Fruit fly (Drosophila melanogaster): ENCODE results near the gene Coq3.

Coq3 gene

dm6 chr2L:21108759-21109282 lies 49.6 kb downstream of the Coq3 start (continued):
- TF ChIP-seq D (optimal IDR thresholded peaks at IDR 0.05): no peak
- TF ChIP-seq D (GFP tag; optimal IDR thresholded peaks at IDR 0.05): peak; percentile 60
- no peak for TF ChIP-seq Doc3 (GFP tag; IDR thresholded peaks at IDR 0.05; ENCODE audit: partially characterized antibody)
- no peak for TF ChIP-seq gfzf (GFP tag; optimal IDR thresholded peaks at IDR 0.05)
- peak; percentile 55 for TF ChIP-seq CG15696 (tag; optimal IDR thresholded peaks at IDR 0.05)
- TF ChIP-seq fd3F (GFP tag; optimal IDR thresholded peaks at IDR 0.05): peak; percentile 36
- no peak for TF ChIP-seq CG4328 (GFP tag; optimal IDR thresholded peaks at IDR 0.05)
- TF ChIP-seq NfI (GFP tag; optimal IDR thresholded peaks at IDR 0.05): peak; percentile 65
- TF ChIP-seq CG17186 (GFP tag; optimal IDR thresholded peaks at IDR 0.05): no peak
- TF ChIP-seq z (GFP tag; IDR thresholded peaks at IDR 0.05): no peak
- no peak for TF ChIP-seq CG4617 (GFP tag; optimal IDR thresholded peaks at IDR 0.05; ENCODE audit: borderline replicate concordance)
- TF ChIP-seq Oli (tag; optimal IDR thresholded peaks at IDR 0.05): peak; percentile 72
- peak; percentile 57 for TF ChIP-seq CG17385 (GFP tag; optimal IDR thresholded peaks at IDR 0.05)
- TF ChIP-seq Fer2 (tag; optimal IDR thresholded peaks at IDR 0.05): no peak
- TF ChIP-seq shn (GFP tag; optimal IDR thresholded peaks at IDR 0.05): peak; percentile 65
- TF ChIP-seq Dip2 (GFP tag; IDR thresholded peaks at IDR 0.05): no peak
- TF ChIP-seq oc (tag; optimal IDR thresholded peaks at IDR 0.05): peak; percentile 31
- TF ChIP-seq GATAe (GFP tag; conservative IDR thresholded peaks at IDR 0.05): no peak
- no peak for TF ChIP-seq CG9876 (GFP tag; optimal IDR thresholded peaks at IDR 0.05)
- peak; percentile 19 for TF ChIP-seq CG1792 (GFP tag; optimal IDR thresholded peaks at IDR 0.05)
- TF ChIP-seq gce (GFP tag; IDR thresholded peaks at IDR 0.05): no peak
- TF ChIP-seq sd (tag; optimal IDR thresholded peaks at IDR 0.05): no peak
- TF ChIP-seq CG7372 (GFP tag; IDR thresholded peaks at IDR 0.05): no peak
- no peak for TF ChIP-seq CG15479 (GFP tag; optimal IDR thresholded peaks at IDR 0.05)
- no peak for TF ChIP-seq sna (GFP tag; IDR thresholded peaks at IDR 0.05; ENCODE audit: partially characterized antibody)
- TF ChIP-seq CG2875 (GFP tag; optimal IDR thresholded peaks at IDR 0.05): peak; percentile 57
- TF ChIP-seq dm (GFP tag; optimal IDR thresholded peaks at IDR 0.05): peak; percentile 25
- TF ChIP-seq Hr39 (optimal IDR thresholded peaks at IDR 0.05): no peak
- no peak for TF ChIP-seq p53 (GFP tag; optimal IDR thresholded peaks at IDR 0.05)
- no peak for TF ChIP-seq CG5953 (GFP tag; IDR thresholded peaks at IDR 0.05)
- TF ChIP-seq CG32532 (GFP tag; IDR thresholded peaks at IDR 0.05): 0 out of 2 replicates have a peak, but pooled peaks have one; percentile 21
- TF ChIP-seq CG17328 (GFP tag; IDR thresholded peaks at IDR 0.05): peak; percentile 43; the same call in 1 of the 2 replicates
- TF ChIP-seq Sry-β (GFP tag; optimal IDR thresholded peaks at IDR 0.05): peak; percentile 23
- no peak for TF ChIP-seq HLH4C (GFP tag; IDR thresholded peaks at IDR 0.05; ENCODE audit: partially characterized antibody)
- TF ChIP-seq CG43689 (GFP tag; IDR thresholded peaks at IDR 0.05): no peak
- no peak for TF ChIP-seq gsb (GFP tag; IDR thresholded peaks at IDR 0.05)
- no peak for TF ChIP-seq mld (GFP tag; IDR thresholded peaks at IDR 0.05; ENCODE audit: partially characterized antibody)
- peak; percentile 51 for TF ChIP-seq CG12659 (GFP tag; optimal IDR thresholded peaks at IDR 0.05)
- no peak for TF ChIP-seq CG14965 (GFP tag; optimal IDR thresholded peaks at IDR 0.05; ENCODE audit: borderline replicate concordance)
- no peak for TF ChIP-seq Poxn (GFP tag; IDR thresholded peaks at IDR 0.05)
- no peak for TF ChIP-seq CG11093 (GFP tag; IDR thresholded peaks at IDR 0.05)
- TF ChIP-seq crc (GFP tag; optimal IDR thresholded peaks at IDR 0.05): no peak
- TF ChIP-seq CG7357 (GFP tag; IDR thresholded peaks at IDR 0.05): no peak
- TF ChIP-seq BtbVII (GFP tag; optimal IDR thresholded peaks at IDR 0.05): no peak
- TF ChIP-seq dmrt11E (tag; optimal IDR thresholded peaks at IDR 0.05): peak; percentile 82
- TF ChIP-seq CG8944 (GFP tag; optimal IDR thresholded peaks at IDR 0.05): peak; percentile 22
- TF ChIP-seq klu (GFP tag; IDR thresholded peaks at IDR 0.05): no peak
- peak; percentile 67 for TF ChIP-seq CG8290 (GFP tag; optimal IDR thresholded peaks at IDR 0.05)
- peak; percentile 2 to 60 for TF ChIP-seq CG8290 (tag; optimal IDR thresholded peaks at IDR 0.05)
- TF ChIP-seq Ssrp (tag; optimal IDR thresholded peaks at IDR 0.05): peak; percentile 78
- TF ChIP-seq CG14050 (GFP tag; IDR thresholded peaks at IDR 0.05): no peak
- TF ChIP-seq zfh1 (GFP tag; IDR thresholded peaks at IDR 0.05): peak; percentile 78

Measured in whole organism, embryonic.